Worm (Caenorhabditis elegans) whole organism, L3 larva: ENCODE results near the gene fum-1.

ENCODE experiments used
- R02D3.7 ChIP-seq: fragments of 150-350 bp; optimal IDR thresholded peaks from 2 replicates; lab custom pipeline; 2014; ENCODE audit warnings: missing biosample characterization, missing genetic modification characterization
- ZK546.5 ChIP-seq: sonication (generic microtip); optimal IDR thresholded peaks from 2 replicates; lab custom pipeline; 2017; ENCODE audit warnings: missing biosample characterization, missing genetic modification characterization
- aly-2 ChIP-seq: fragments of 150-350 bp; optimal IDR thresholded peaks from 2 replicates; lab custom pipeline; 2014; ENCODE audit warnings: missing biosample characterization, missing genetic modification characterization
- ama-1 ChIP-seq: fragments of 150-350 bp; optimal IDR thresholded peaks from 2 replicates; lab custom pipeline; 2018
- ceh-16 ChIP-seq: sonication (generic microtip); optimal IDR thresholded peaks from 2 replicates; lab custom pipeline; 2017; ENCODE audit warnings: missing biosample characterization, missing genetic modification characterization
- ceh-28 ChIP-seq: fragments of 150-350 bp; optimal IDR thresholded peaks from 2 replicates; lab custom pipeline; 2014; ENCODE audit warnings: missing biosample characterization, missing genetic modification reagents, missing genetic modification characterization
- ceh-82 ChIP-seq: fragments of 150-350 bp; optimal IDR thresholded peaks from 2 replicates; lab custom pipeline; 2014; ENCODE audit warnings: missing biosample characterization, missing genetic modification characterization
- ceh-9 ChIP-seq: sonication (generic microtip); optimal IDR thresholded peaks from 2 replicates; lab custom pipeline; 2018; ENCODE audit warnings: missing biosample characterization, missing genetic modification characterization
- daf-12 ChIP-seq: fragments of 150-350 bp; optimal IDR thresholded peaks from 2 replicates; lab custom pipeline; 2014; ENCODE audit warnings: missing biosample characterization, missing genetic modification reagents, missing genetic modification characterization
- egl-27 ChIP-seq: sonication (generic microtip); optimal IDR thresholded peaks from 4 replicates; lab custom pipeline; 2017; ENCODE audit warnings: missing biosample characterization, missing genetic modification reagents, missing genetic modification characterization
- egl-5 ChIP-seq: fragments of 150-350 bp; optimal IDR thresholded peaks from 2 replicates; lab custom pipeline; 2017; ENCODE audit warnings: missing biosample characterization, missing genetic modification reagents, missing genetic modification characterization, inconsistent platforms
- elt-1 ChIP-seq: fragments of 150-350 bp; optimal IDR thresholded peaks from 2 replicates; lab custom pipeline; 2014; ENCODE audit warnings: missing biosample characterization, missing genetic modification characterization
- elt-2 ChIP-seq: sonication (generic microtip); optimal IDR thresholded peaks from 2 replicates; lab custom pipeline; 2016; ENCODE audit warnings: missing genetic modification reagents, mild to moderate bottlenecking, missing genetic modification characterization, missing compliant biosample characterization
- elt-3 ChIP-seq, 3 experiments: fragments of 150-350 bp in 1 of 3; sonication (generic microtip) in 2 of 3; optimal IDR thresholded peaks; 2 replicates in 2 of 3; 4 replicates in 1 of 3; lab custom pipeline; 2014 to 2017; ENCODE audit warnings: missing biosample characterization in 3 of 3, missing genetic modification characterization in 3 of 3
- eor-1 ChIP-seq, 2 experiments: fragments of 150-350 bp; optimal IDR thresholded peaks; 2 replicates each; lab custom pipeline; 2014 to 2018; ENCODE audit warnings: missing biosample characterization in 2 of 2, missing genetic modification characterization in 2 of 2
- fkh-10 ChIP-seq: sonication (generic microtip); optimal IDR thresholded peaks from 2 replicates; lab custom pipeline; 2017; ENCODE audit warnings: missing biosample characterization, missing genetic modification reagents, missing genetic modification characterization
- fkh-2 ChIP-seq: fragments of 150-350 bp; optimal IDR thresholded peaks from 2 replicates; lab custom pipeline; 2014; ENCODE audit warnings: missing biosample characterization, missing genetic modification reagents, missing genetic modification characterization
- fos-1 ChIP-seq: fragments of 150-350 bp; optimal IDR thresholded peaks from 2 replicates; lab custom pipeline; 2014; ENCODE audit warnings: missing biosample characterization, missing genetic modification characterization
- hmg-11 ChIP-seq: sonication (generic microtip); optimal IDR thresholded peaks from 2 replicates; lab custom pipeline; 2016; ENCODE audit warnings: missing genetic modification characterization, missing compliant biosample characterization
- jun-1 ChIP-seq: fragments of 150-350 bp; optimal IDR thresholded peaks from 2 replicates; lab custom pipeline; 2014; ENCODE audit warnings: missing biosample characterization, missing genetic modification reagents, missing genetic modification characterization
- lin-15B ChIP-seq: fragments of 150-350 bp; optimal IDR thresholded peaks from 2 replicates; lab custom pipeline; 2014; ENCODE audit warnings: missing biosample characterization, missing genetic modification characterization
- lin-39 ChIP-seq: fragments of 150-350 bp; optimal IDR thresholded peaks from 2 replicates; lab custom pipeline; 2018; ENCODE audit warnings: missing biosample characterization, missing genetic modification reagents, missing genetic modification characterization
- lsy-12 ChIP-seq: sonication (generic microtip); optimal IDR thresholded peaks from 2 replicates; lab custom pipeline; 2016; ENCODE audit warnings: mild to moderate bottlenecking, missing genetic modification characterization, missing compliant biosample characterization
- mdl-1 ChIP-seq: fragments of 150-350 bp; optimal IDR thresholded peaks from 2 replicates; lab custom pipeline; 2014; ENCODE audit warnings: missing biosample characterization, missing genetic modification characterization
- mml-1 ChIP-seq: fragments of 150-350 bp; sonication (generic microtip); optimal IDR thresholded peaks from 3 replicates; lab custom pipeline; 2014; ENCODE audit warnings: missing biosample characterization, missing genetic modification characterization
- nfya-1 ChIP-seq: sonication (generic microtip); optimal IDR thresholded peaks from 2 replicates; lab custom pipeline; 2017; ENCODE audit warnings: missing genetic modification characterization, mild to moderate bottlenecking, missing compliant biosample characterization, antibody characterized with exemption, moderate library complexity; ENCODE audit not compliant: insufficient read depth
- nhr-11 ChIP-seq: fragments of 150-350 bp; optimal IDR thresholded peaks from 2 replicates; lab custom pipeline; 2014; ENCODE audit warnings: missing biosample characterization, missing genetic modification characterization
- nhr-12 ChIP-seq: fragments of 150-350 bp; optimal IDR thresholded peaks from 2 replicates; lab custom pipeline; 2014; ENCODE audit warnings: missing biosample characterization, missing genetic modification characterization
- nhr-23 ChIP-seq: fragments of 150-350 bp; optimal IDR thresholded peaks from 2 replicates; lab custom pipeline; 2014; ENCODE audit warnings: missing biosample characterization, missing genetic modification reagents, missing genetic modification characterization
- nhr-237 ChIP-seq: fragments of 150-350 bp; optimal IDR thresholded peaks from 2 replicates; lab custom pipeline; 2014; ENCODE audit warnings: missing biosample characterization, missing genetic modification characterization
- nhr-25 ChIP-seq: sonication (generic microtip); optimal IDR thresholded peaks from 2 replicates; lab custom pipeline; 2017; ENCODE audit warnings: missing biosample characterization, missing genetic modification characterization
- nhr-28 ChIP-seq: fragments of 150-350 bp; optimal IDR thresholded peaks from 2 replicates; lab custom pipeline; 2014; ENCODE audit warnings: missing biosample characterization, missing genetic modification characterization
- nhr-43 ChIP-seq: sonication (generic microtip); optimal IDR thresholded peaks from 2 replicates; lab custom pipeline; 2016; ENCODE audit warnings: mild to moderate bottlenecking, missing genetic modification characterization, missing compliant biosample characterization; ENCODE audit not compliant: poor library complexity, severe bottlenecking
- nhr-67 ChIP-seq: fragments of 150-350 bp; optimal IDR thresholded peaks from 2 replicates; lab custom pipeline; 2014; ENCODE audit warnings: missing biosample characterization, missing genetic modification characterization
- nhr-76 ChIP-seq: fragments of 150-350 bp; sonication (generic microtip); optimal IDR thresholded peaks from 5 replicates; lab custom pipeline; 2014; ENCODE audit warnings: missing biosample characterization, missing genetic modification characterization
- nhr-77 ChIP-seq: fragments of 150-350 bp; optimal IDR thresholded peaks from 2 replicates; lab custom pipeline; 2014; ENCODE audit warnings: missing biosample characterization, missing genetic modification characterization
- pha-4 ChIP-seq: fragments of 150-350 bp; optimal IDR thresholded peaks from 2 replicates; lab custom pipeline; 2014; ENCODE audit warnings: missing biosample characterization, missing genetic modification reagents, missing genetic modification characterization
- pqm-1 ChIP-seq: fragments of 150-350 bp; optimal IDR thresholded peaks from 2 replicates; lab custom pipeline; 2017; ENCODE audit warnings: missing biosample characterization, missing genetic modification characterization, inconsistent platforms
- sea-2 ChIP-seq: fragments of 150-350 bp; sonication (generic microtip); optimal IDR thresholded peaks from 4 replicates; lab custom pipeline; 2014; ENCODE audit warnings: missing biosample characterization, missing genetic modification reagents, missing genetic modification characterization
- skn-1 ChIP-seq: fragments of 150-350 bp; optimal IDR thresholded peaks from 2 replicates; lab custom pipeline; 2014; ENCODE audit warnings: missing biosample characterization, missing genetic modification characterization
- snpc-4 ChIP-seq: fragments of 150-350 bp; optimal IDR thresholded peaks from 2 replicates; lab custom pipeline; 2014; ENCODE audit warnings: missing biosample characterization, missing genetic modification characterization
- tbx-2 ChIP-seq: sonication (generic microtip); optimal IDR thresholded peaks from 2 replicates; lab custom pipeline; 2016; ENCODE audit warnings: mild to moderate bottlenecking, missing genetic modification characterization, missing compliant biosample characterization
- unc-39 ChIP-seq: sonication (generic microtip); optimal IDR thresholded peaks from 4 replicates; lab custom pipeline; 2017; ENCODE audit warnings: missing biosample characterization, missing genetic modification characterization
- unc-62 ChIP-seq: fragments of 150-350 bp; sonication (generic microtip); optimal IDR thresholded peaks from 4 replicates; lab custom pipeline; 2014; ENCODE audit warnings: missing biosample characterization, missing genetic modification reagents, missing genetic modification characterization
- zag-1 ChIP-seq: fragments of 150-350 bp; optimal IDR thresholded peaks from 2 replicates; lab custom pipeline; 2014; ENCODE audit warnings: missing biosample characterization, missing genetic modification characterization
- ztf-11 ChIP-seq: fragments of 150-350 bp; optimal IDR thresholded peaks from 2 replicates; lab custom pipeline; 2014; ENCODE audit warnings: missing biosample characterization, missing genetic modification characterization
- ztf-4 ChIP-seq: fragments of 150-350 bp; optimal IDR thresholded peaks from 2 replicates; lab custom pipeline; 2014; ENCODE audit warnings: missing biosample characterization, missing genetic modification characterization

Gene fum-1

DNA sequence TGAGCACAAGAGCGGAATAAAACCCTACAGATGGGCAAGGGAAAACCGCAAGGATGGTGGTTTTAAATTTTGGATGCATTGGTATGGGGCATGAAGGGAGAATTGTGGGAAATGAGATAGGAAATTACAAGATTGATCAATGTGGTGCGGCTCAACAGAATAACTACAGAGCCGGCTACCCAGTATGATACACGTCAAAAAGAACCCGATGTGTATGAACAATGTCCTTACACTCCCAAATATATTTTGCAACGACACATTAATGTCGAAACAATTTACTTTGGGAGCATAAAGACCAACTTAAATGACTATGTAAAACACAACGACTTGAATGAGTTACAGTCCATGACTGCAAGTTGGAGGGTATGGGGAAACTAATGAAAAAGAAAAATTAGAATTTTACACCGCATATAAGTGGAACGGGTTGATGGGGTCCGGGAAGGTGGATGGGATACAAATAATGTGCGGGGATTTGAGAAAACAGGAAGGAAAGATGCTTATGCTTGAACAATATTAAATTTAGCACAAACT lies 30.3 kb downstream of the fum-1 start:
- TF ChIP-seq hmg-11 (tag; lab: Kevin White, UChicago) (no peak), ama-1 (lab: Kevin White, UChicago) (peak; percentile 14)
- TF ChIP-seq, all 47 proteins: peak for 1

DNA sequence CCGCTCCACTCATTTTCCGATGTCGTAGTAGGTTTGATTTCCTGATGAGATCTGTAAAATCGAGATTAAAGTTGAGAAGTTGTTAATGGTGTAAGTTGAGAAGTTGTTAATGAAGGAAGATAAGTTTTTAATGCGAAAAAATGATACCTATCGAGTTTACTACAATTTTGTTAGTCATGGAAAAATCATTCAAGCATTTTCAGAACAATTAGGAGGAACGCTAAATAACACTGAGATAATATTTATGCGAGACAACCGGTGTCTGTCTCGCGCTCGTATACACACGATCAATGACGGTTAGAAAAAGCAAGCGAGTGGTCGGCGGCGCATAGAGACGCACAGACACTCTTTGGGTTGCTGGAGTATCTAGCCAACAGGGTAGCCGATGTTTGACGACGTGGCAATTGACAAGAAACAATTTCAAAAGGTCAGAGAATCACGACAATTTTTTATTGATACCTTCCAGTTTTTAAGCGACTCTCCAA lies 32.4 kb downstream of the fum-1 start, which contains the start of gene cgh-1:
Gene cgh-1, minus strand, starts transcription at position 51 of the 485 bp plus-strand sequence.
- TF ChIP-seq ama-1 (lab: Kevin White, UChicago): peak; percentile 13
- TF ChIP-seq zag-1 (tag; lab: Kevin White, UChicago): no peak
- no peak for TF ChIP-seq ceh-9
- no peak for TF ChIP-seq egl-27 (tag; lab: Kevin White, UChicago)
- no peak for TF ChIP-seq lsy-12 (tag; lab: Kevin White, UChicago)
- TF ChIP-seq lin-15B (tag; lab: Kevin White, UChicago): no peak
- no peak for TF ChIP-seq mml-1 (tag; lab: Kevin White, UChicago)

ce11 chrIII:7498346-7498745 lies 32.9 kb downstream of the fum-1 start:
- TF ChIP-seq jun-1 (tag; lab: Kevin White, UChicago) (peak; percentile 77), daf-12 (no peak), nhr-67 (tag; lab: Kevin White, UChicago) (no peak), mdl-1 (tag; lab: Kevin White, UChicago) (peak; percentile 81), nhr-11 (tag; lab: Kevin White, UChicago) (peak; percentile 83), aly-2 (tag; lab: Kevin White, UChicago) (no peak), zag-1 (tag; lab: Kevin White, UChicago) (no peak), snpc-4 (tag; lab: Kevin White, UChicago) (peak; percentile 91), nhr-25 (tag; lab: Kevin White, UChicago) (peak; percentile 82), nhr-43 (tag; lab: Kevin White, UChicago) (peak; percentile 57), unc-39 (tag; lab: Kevin White, UChicago) (no peak), fos-1 (tag; lab: Kevin White, UChicago) (peak; percentile 56), skn-1 (tag; lab: Kevin White, UChicago) (no peak), nhr-23 (tag; lab: Kevin White, UChicago) (peak; percentile 85), nhr-76 (tag; lab: Kevin White, UChicago) (no peak), lin-15B (tag; lab: Kevin White, UChicago) (peak; percentile 95), fkh-2 (tag; lab: Kevin White, UChicago) (no peak), hmg-11 (tag; lab: Kevin White, UChicago) (peak; percentile 68), mml-1 (tag; lab: Kevin White, UChicago) (no peak), nhr-28 (tag; lab: Kevin White, UChicago) (no peak), lsy-12 (tag; lab: Kevin White, UChicago) (peak; percentile 82), nhr-237 (tag; lab: Kevin White, UChicago) (no peak), ceh-16 (tag; lab: Kevin White, UChicago) (no peak), nhr-77 (no peak), eor-1 (tag; optimal IDR thresholded peaks at IDR 0.05; lab: Kevin White, UChicago) (no peak), ZK546.5 (tag; lab: Kevin White, UChicago) (no peak), nhr-12 (tag; lab: Kevin White, UChicago) (no peak), elt-2 (tag; lab: Kevin White, UChicago) (peak; percentile 95), nfya-1 (tag; lab: Kevin White, UChicago) (peak; percentile 92), ama-1 (lab: Kevin White, UChicago) (peak; percentile 6), ztf-4 (tag; lab: Kevin White, UChicago) (no peak), pqm-1 (tag; lab: Kevin White, UChicago) (peak; percentile 85), pha-4 (tag; lab: Kevin White, UChicago) (peak; percentile 70), elt-1 (tag; lab: Kevin White, UChicago) (peak; percentile 34), lin-39 (peak; percentile 87), egl-27 (tag; lab: Kevin White, UChicago) (peak; percentile 82), unc-62 (GFP tag; lab: Kevin White, UChicago) (peak; percentile 9), egl-5 (peak; percentile 43), elt-3 (tag; optimal IDR thresholded peaks at IDR 0.05; lab: Kevin White, UChicago) (no peak), tbx-2 (tag; lab: Kevin White, UChicago) (peak; percentile 35), ceh-82 (tag; lab: Kevin White, UChicago) (no peak), sea-2 (GFP tag; lab: Kevin White, UChicago) (no peak), ceh-9 (no peak), ceh-28 (tag; lab: Kevin White, UChicago) (peak; percentile 67), ztf-11 (tag; lab: Kevin White, UChicago) (no peak), R02D3.7 (peak; percentile 56), fkh-10 (GFP tag; lab: Kevin White, UChicago) (peak; percentile 63)
- TF ChIP-seq, all 47 proteins: peak for 25
